Worm (Caenorhabditis elegans) whole organism, L2 larva: ENCODE measurements around the gene aat-3.

Experiments
- C34F6.9 ChIP-seq: fragments of 150-350 bp; optimal IDR thresholded peaks from 2 replicates; lab custom pipeline; 2014; ENCODE audit warnings: missing biosample characterization, missing genetic modification characterization
- R02D3.7 ChIP-seq: fragments of 150-350 bp; optimal IDR thresholded peaks from 2 replicates; lab custom pipeline; 2014; ENCODE audit warnings: missing biosample characterization, missing genetic modification characterization
- Y55F3AM.14 ChIP-seq: fragments of 200-800 bp; sonication (Bioruptor generic); optimal IDR thresholded peaks from 2 replicates; lab custom pipeline; 2018; ENCODE audit warnings: mild to moderate bottlenecking, missing genetic modification characterization, missing compliant biosample characterization
- ZK546.5 ChIP-seq: sonication (generic microtip); optimal IDR thresholded peaks from 2 replicates; lab custom pipeline; 2017; ENCODE audit warnings: missing biosample characterization, missing genetic modification characterization
- alr-1 ChIP-seq: fragments of 150-350 bp; optimal IDR thresholded peaks from 2 replicates; lab custom pipeline; 2014; ENCODE audit warnings: missing biosample characterization, missing genetic modification characterization
- ama-1 ChIP-seq: fragments of 150-350 bp; optimal IDR thresholded peaks from 2 replicates; lab custom pipeline; 2018; ENCODE audit warnings: inconsistent platforms
- ceh-16 ChIP-seq: fragments of 150-350 bp; optimal IDR thresholded peaks from 2 replicates; lab custom pipeline; 2014; ENCODE audit warnings: missing biosample characterization, missing genetic modification characterization
- ceh-82 ChIP-seq: fragments of 150-350 bp; optimal IDR thresholded peaks from 2 replicates; lab custom pipeline; 2014; ENCODE audit warnings: missing biosample characterization, missing genetic modification characterization
- crh-2 ChIP-seq: sonication (generic microtip); optimal IDR thresholded peaks from 2 replicates; lab custom pipeline; 2017; ENCODE audit warnings: missing biosample characterization, missing genetic modification characterization
- dmd-4 ChIP-seq: sonication (generic microtip); optimal IDR thresholded peaks from 2 replicates; lab custom pipeline; 2017; ENCODE audit warnings: missing biosample characterization, missing genetic modification characterization
- egl-27 ChIP-seq: sonication (generic microtip); optimal IDR thresholded peaks from 3 replicates; lab custom pipeline; 2017; ENCODE audit warnings: missing biosample characterization, missing genetic modification reagents, missing genetic modification characterization
- elt-1 ChIP-seq: fragments of 150-350 bp; optimal IDR thresholded peaks from 2 replicates; lab custom pipeline; 2014; ENCODE audit warnings: missing biosample characterization, missing genetic modification characterization
- elt-3 ChIP-seq: sonication (generic microtip); optimal IDR thresholded peaks from 2 replicates; lab custom pipeline; 2017; ENCODE audit warnings: missing biosample characterization, missing genetic modification characterization
- fos-1 ChIP-seq: fragments of 150-350 bp; optimal IDR thresholded peaks from 2 replicates; lab custom pipeline; 2014; ENCODE audit warnings: missing biosample characterization, missing genetic modification characterization
- gmeb-1 ChIP-seq: fragments of 150-350 bp; optimal IDR thresholded peaks from 2 replicates; lab custom pipeline; 2014; ENCODE audit warnings: missing biosample characterization, missing genetic modification characterization
- lin-11 ChIP-seq: fragments of 150-350 bp; sonication (generic microtip); optimal IDR thresholded peaks from 2 replicates; lab custom pipeline; 2014; ENCODE audit warnings: missing biosample characterization, missing genetic modification characterization, inconsistent platforms, mixed read lengths
- lin-39 ChIP-seq: fragments of 150-350 bp; optimal IDR thresholded peaks from 2 replicates; lab custom pipeline; 2014; ENCODE audit warnings: missing biosample characterization, missing genetic modification reagents, missing genetic modification characterization
- lsy-2 ChIP-seq, 2 experiments: fragments of 150-350 bp in 1 of 2; sonication (generic microtip) in 1 of 2; optimal IDR thresholded peaks; 2 replicates each; lab custom pipeline; 2014 to 2017; ENCODE audit warnings: missing biosample characterization in 2 of 2, missing genetic modification characterization in 2 of 2
- mab-5 ChIP-seq: fragments of 150-350 bp; optimal IDR thresholded peaks from 2 replicates; lab custom pipeline; 2014; ENCODE audit warnings: missing biosample characterization, missing genetic modification characterization
- mbf-1 ChIP-seq: sonication (generic microtip); optimal IDR thresholded peaks from 2 replicates; lab custom pipeline; 2017; ENCODE audit warnings: missing biosample characterization, missing genetic modification characterization
- mdl-1 ChIP-seq, 2 experiments: fragments of 150-350 bp in 1 of 2; sonication (generic microtip) in 1 of 2; optimal IDR thresholded peaks; 2 replicates each; lab custom pipeline; 2017; ENCODE audit warnings: missing biosample characterization in 2 of 2, missing genetic modification characterization in 2 of 2
- nhr-10 ChIP-seq: sonication (generic microtip); optimal IDR thresholded peaks from 2 replicates; lab custom pipeline; 2017; ENCODE audit warnings: missing biosample characterization, missing genetic modification characterization
- nhr-11 ChIP-seq: fragments of 150-350 bp; optimal IDR thresholded peaks from 2 replicates; lab custom pipeline; 2014; ENCODE audit warnings: missing biosample characterization, missing genetic modification characterization
- nhr-12 ChIP-seq: fragments of 150-350 bp; optimal IDR thresholded peaks from 2 replicates; lab custom pipeline; 2014; ENCODE audit warnings: missing biosample characterization, missing genetic modification characterization
- nhr-129 ChIP-seq: fragments of 150-350 bp; optimal IDR thresholded peaks from 2 replicates; lab custom pipeline; 2014; ENCODE audit warnings: missing biosample characterization, missing genetic modification characterization
- nhr-21 ChIP-seq: fragments of 150-350 bp; optimal IDR thresholded peaks from 2 replicates; lab custom pipeline; 2014; ENCODE audit warnings: missing biosample characterization, missing genetic modification characterization
- nhr-23 ChIP-seq: fragments of 150-350 bp; optimal IDR thresholded peaks from 2 replicates; lab custom pipeline; 2014; ENCODE audit warnings: missing biosample characterization, missing genetic modification reagents, missing genetic modification characterization
- nhr-237 ChIP-seq: fragments of 150-350 bp; optimal IDR thresholded peaks from 2 replicates; lab custom pipeline; 2014; ENCODE audit warnings: missing biosample characterization, missing genetic modification characterization
- nhr-25 ChIP-seq: fragments of 150-350 bp; sonication (generic microtip); optimal IDR thresholded peaks from 3 replicates; lab custom pipeline; 2014; ENCODE audit warnings: missing biosample characterization, missing genetic modification characterization
- nhr-6 ChIP-seq: fragments of 150-350 bp; optimal IDR thresholded peaks from 2 replicates; lab custom pipeline; 2014; ENCODE audit warnings: missing biosample characterization, missing genetic modification characterization
- nhr-77 ChIP-seq: fragments of 150-350 bp; optimal IDR thresholded peaks from 2 replicates; lab custom pipeline; 2014; ENCODE audit warnings: missing biosample characterization, missing genetic modification characterization
- peb-1 ChIP-seq: fragments of 150-350 bp; optimal IDR thresholded peaks from 2 replicates; lab custom pipeline; 2014; ENCODE audit warnings: missing biosample characterization, missing genetic modification characterization
- sem-4 ChIP-seq: fragments of 150-350 bp; optimal IDR thresholded peaks from 2 replicates; lab custom pipeline; 2014; ENCODE audit warnings: missing biosample characterization, missing genetic modification reagents, missing genetic modification characterization
- sma-3 ChIP-seq: sonication (generic microtip); optimal IDR thresholded peaks from 2 replicates; lab custom pipeline; 2016; ENCODE audit warnings: missing genetic modification reagents, missing genetic modification characterization, missing compliant biosample characterization
- sma-9 ChIP-seq, 2 experiments: fragments of 150-350 bp in 1 of 2; sonication (generic microtip) in 1 of 2; optimal IDR thresholded peaks; 2 replicates each; lab custom pipeline; 2014 to 2016; ENCODE audit warnings: missing genetic modification characterization in 2 of 2, mild to moderate bottlenecking in 1 of 2, missing biosample characterization in 1 of 2, missing compliant biosample characterization in 1 of 2, missing genetic modification reagents in 1 of 2, moderate library complexity in 1 of 2
- snpc-4 ChIP-seq: fragments of 150-350 bp; optimal IDR thresholded peaks from 2 replicates; lab custom pipeline; 2014; ENCODE audit warnings: missing biosample characterization, missing genetic modification characterization
- unc-39 ChIP-seq: fragments of 150-350 bp; optimal IDR thresholded peaks from 2 replicates; lab custom pipeline; 2014; ENCODE audit warnings: missing biosample characterization, missing genetic modification characterization
- unc-55 ChIP-seq: fragments of 150-350 bp; sonication (generic microtip); optimal IDR thresholded peaks from 3 replicates; lab custom pipeline; 2014; ENCODE audit warnings: missing biosample characterization, missing genetic modification reagents, missing genetic modification characterization
- unc-62 ChIP-seq: fragments of 150-350 bp; optimal IDR thresholded peaks from 2 replicates; lab custom pipeline; 2014; ENCODE audit warnings: missing biosample characterization, missing genetic modification reagents, missing genetic modification characterization
- zag-1 ChIP-seq: fragments of 150-350 bp; optimal IDR thresholded peaks from 2 replicates; lab custom pipeline; 2014; ENCODE audit warnings: missing biosample characterization, missing genetic modification characterization
- ztf-1 ChIP-seq: fragments of 200-800 bp; sonication (Bioruptor generic); conservative IDR thresholded peaks from 2 replicates; pipeline ENCODE4 v1.3.6; 2022; ENCODE audit warnings: missing genetic modification characterization, missing compliant biosample characterization
- ztf-11 ChIP-seq: sonication (generic microtip); optimal IDR thresholded peaks from 2 replicates; lab custom pipeline; 2017; ENCODE audit warnings: missing biosample characterization, missing genetic modification characterization

The aat-3 gene

ce11 chrX:2559979-2560378, 7.9 kb downstream of the aat-3 start, which contains the start of gene F52H2.5:
Gene F52H2.5 (minus strand): TSS chrX:2560079.
- TF ChIP-seq nhr-12 (tag; lab: Kevin White, UChicago) = no peak
- no peak for TF ChIP-seq unc-55 (GFP tag; lab: Kevin White, UChicago)
- TF ChIP-seq R02D3.7 = no peak
- no peak for TF ChIP-seq nhr-6 (tag; lab: Kevin White, UChicago)
- TF ChIP-seq lsy-2 (tag; optimal IDR thresholded peaks at IDR 0.05; lab: Kevin White, UChicago) = no peak
- TF ChIP-seq lin-11 (tag; lab: Kevin White, UChicago) = no peak
- TF ChIP-seq nhr-25 (tag; lab: Kevin White, UChicago) = no peak
- TF ChIP-seq ceh-16 = no peak
- TF ChIP-seq nhr-129 (tag; lab: Kevin White, UChicago) = no peak
- TF ChIP-seq alr-1 = no peak
- no peak for TF ChIP-seq peb-1 (tag; lab: Kevin White, UChicago)
- no peak for TF ChIP-seq gmeb-1 (tag; lab: Kevin White, UChicago)
- TF ChIP-seq nhr-237 = no peak
- no peak for TF ChIP-seq ztf-11
- no peak for TF ChIP-seq dmd-4
- no peak for TF ChIP-seq ama-1 (lab: Kevin White, UChicago)
- no peak for TF ChIP-seq fos-1 (tag; lab: Kevin White, UChicago)
- no peak for TF ChIP-seq zag-1

ce11 chrX:2564047-2564446, 12.0 kb downstream of the aat-3 start, which contains the start of gene dhcr-24:
Gene dhcr-24 (minus strand): TSS chrX:2564147.
- no peak for TF ChIP-seq sma-9 (GFP tag; optimal IDR thresholded peaks at IDR 0.05; lab: Kevin White, UChicago)
- TF ChIP-seq sma-9 (tag; optimal IDR thresholded peaks at IDR 0.05; lab: Kevin White, UChicago) = no peak
- no peak for TF ChIP-seq snpc-4 (tag; lab: Kevin White, UChicago)
- no peak for TF ChIP-seq gmeb-1 (tag; lab: Kevin White, UChicago)
- TF ChIP-seq elt-3 (tag; lab: Kevin White, UChicago) = no peak
- TF ChIP-seq ztf-1 (GFP tag; lab: Robert Waterston, UW) = no peak
- no peak for TF ChIP-seq nhr-21
- TF ChIP-seq C34F6.9 (tag; lab: Kevin White, UChicago) = no peak
- TF ChIP-seq nhr-23 (tag; lab: Kevin White, UChicago) = no peak
- no peak for TF ChIP-seq lin-39 (tag; lab: Kevin White, UChicago)
- no peak for TF ChIP-seq elt-1 (tag; lab: Kevin White, UChicago)
- TF ChIP-seq Y55F3AM.14 (GFP tag; lab: Kevin White, UChicago) = no peak
- no peak for TF ChIP-seq egl-27 (tag; lab: Kevin White, UChicago)
- no peak for TF ChIP-seq alr-1
- TF ChIP-seq dmd-4 = no peak

ce11 chrX:2565308-2565773, 13.3 kb downstream of the aat-3 start, which contains the start of gene F52H2.15:
Gene F52H2.15 (plus strand): TSS chrX:2565358.
- TF ChIP-seq ztf-1 (GFP tag; lab: Robert Waterston, UW) (no peak), ama-1 (lab: Kevin White, UChicago) (no peak), unc-39 (tag; lab: Kevin White, UChicago) (no peak), fos-1 (tag; lab: Kevin White, UChicago) (peak; percentile 77), egl-27 (tag; lab: Kevin White, UChicago) (no peak), zag-1 (no peak)

- TF ChIP-seq mdl-1 (tag; optimal IDR thresholded peaks at IDR 0.05; lab: Kevin White, UChicago) (no peak), sma-9 (GFP tag; optimal IDR thresholded peaks at IDR 0.05; lab: Kevin White, UChicago) (peak; percentile 28), sma-9 (tag; optimal IDR thresholded peaks at IDR 0.05; lab: Kevin White, UChicago) (no peak), peb-1 (tag; lab: Kevin White, UChicago) (no peak), lsy-2 (tag; optimal IDR thresholded peaks at IDR 0.05; lab: Kevin White, UChicago) (no peak), mab-5 (tag; lab: Kevin White, UChicago) (no peak), unc-62 (GFP tag; lab: Kevin White, UChicago) (no peak), sem-4 (no peak), unc-39 (tag; lab: Kevin White, UChicago) (no peak), mbf-1 (tag; lab: Kevin White, UChicago) (no peak)
- TF ChIP-seq, all 48 proteins: peak for 1
These were observed 15.7 kb downstream of the aat-3 start for ce11 chrX:2567761-2568160.

ce11 chrX:2569040-2569439, 17.0 kb downstream of the aat-3 start:
- TF ChIP-seq crh-2 (tag; lab: Kevin White, UChicago) (peak; percentile 40), ceh-82 (no peak), nhr-6 (tag; lab: Kevin White, UChicago) (no peak), nhr-11 (tag; lab: Kevin White, UChicago) (no peak), nhr-10 (tag; lab: Kevin White, UChicago) (no peak), sma-3 (no peak), alr-1 (no peak), nhr-237 (no peak), unc-62 (GFP tag; lab: Kevin White, UChicago) (no peak), mbf-1 (tag; lab: Kevin White, UChicago) (no peak), sma-9 (GFP tag; optimal IDR thresholded peaks at IDR 0.05; lab: Kevin White, UChicago) (peak; percentile 60), sma-9 (tag; optimal IDR thresholded peaks at IDR 0.05; lab: Kevin White, UChicago) (no peak), lin-11 (tag; lab: Kevin White, UChicago) (no peak), nhr-12 (tag; lab: Kevin White, UChicago) (no peak), R02D3.7 (no peak), C34F6.9 (tag; lab: Kevin White, UChicago) (no peak), mab-5 (tag; lab: Kevin White, UChicago) (no peak), elt-1 (tag; lab: Kevin White, UChicago) (no peak), gmeb-1 (tag; lab: Kevin White, UChicago) (peak; percentile 26), ceh-16 (no peak), nhr-21 (no peak), nhr-77 (no peak), ztf-11 (no peak), ZK546.5 (tag; lab: Kevin White, UChicago) (no peak)
